Worm (Caenorhabditis elegans): ENCODE data around the gene rps-29.

rps-29 gene

DNA sequence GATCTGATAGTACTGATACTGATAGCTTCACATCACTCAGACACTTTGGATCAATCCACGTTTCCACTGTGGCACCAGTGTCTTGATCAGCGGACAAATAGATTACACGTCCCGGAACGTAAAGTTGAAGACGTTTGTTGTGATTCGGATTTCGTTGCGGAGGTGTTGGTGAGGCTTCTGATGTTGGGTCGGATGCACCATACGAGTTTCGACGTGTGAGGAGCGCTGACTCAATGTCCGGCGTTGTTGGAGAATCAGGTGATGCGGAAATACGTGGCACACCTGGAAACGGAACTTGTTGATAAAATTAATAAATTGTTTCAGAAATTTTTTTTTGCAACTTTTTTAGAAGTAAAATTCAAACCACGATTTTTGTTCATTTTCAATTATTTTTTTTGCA, 15.3 kb upstream of the rps-29 start, which contains the start of gene alh-11:
Gene alh-11, minus strand, starts transcription at position 101 of the 400 bp plus-strand sequence.
- TF ChIP-seq sem-2 (GFP tag; optimal IDR thresholded peaks at IDR 0.05), result no peak

DNA sequence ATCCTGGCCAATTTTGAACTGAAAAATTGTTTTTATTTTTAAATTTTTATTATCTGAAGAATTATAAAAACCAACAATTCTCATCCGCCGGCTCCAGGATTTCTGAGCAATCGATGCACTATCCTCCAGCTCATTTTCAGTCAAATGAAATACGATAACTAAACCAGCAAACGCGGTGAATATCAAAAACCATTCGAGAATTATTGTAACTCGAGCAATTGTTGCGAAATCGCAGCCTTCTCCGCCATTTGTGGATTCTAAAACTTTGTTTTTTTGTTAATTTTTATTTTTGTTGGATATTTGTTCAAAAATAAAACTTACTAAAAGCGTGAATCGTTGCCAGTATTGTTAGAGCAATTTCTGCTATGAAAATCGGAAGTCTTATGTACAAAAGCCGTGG, 11.6 kb upstream of the rps-29 start:
- no peak for TF ChIP-seq M03D4.4 (tag; optimal IDR thresholded peaks at IDR 0.05)
- no peak for TF ChIP-seq ceh-83 (GFP tag; optimal IDR thresholded peaks at IDR 0.05)
- no peak for TF ChIP-seq ces-1 (GFP tag; optimal IDR thresholded peaks at IDR 0.05)
- TF ChIP-seq elt-1 (tag; optimal IDR thresholded peaks at IDR 0.05; ENCODE audit: borderline replicate concordance, insufficient read depth), result no peak
- TF ChIP-seq ceh-43 (GFP tag; optimal IDR thresholded peaks at IDR 0.05), result no peak
- TF ChIP-seq nhr-76 (tag; optimal IDR thresholded peaks at IDR 0.05), result no peak
- no peak for TF ChIP-seq nhr-12 (tag; optimal IDR thresholded peaks at IDR 0.05)
- TF ChIP-seq zip-8 (tag; optimal IDR thresholded peaks at IDR 0.05), result no peak
- TF ChIP-seq nhr-2 (tag; optimal IDR thresholded peaks at IDR 0.05), result no peak
- TF ChIP-seq mab-5 (tag; optimal IDR thresholded peaks at IDR 0.05), result no peak
- no peak for TF ChIP-seq flh-1 (GFP tag; optimal IDR thresholded peaks at IDR 0.05)
- no peak for TF ChIP-seq ceh-39 (tag; optimal IDR thresholded peaks at IDR 0.05)

DNA sequence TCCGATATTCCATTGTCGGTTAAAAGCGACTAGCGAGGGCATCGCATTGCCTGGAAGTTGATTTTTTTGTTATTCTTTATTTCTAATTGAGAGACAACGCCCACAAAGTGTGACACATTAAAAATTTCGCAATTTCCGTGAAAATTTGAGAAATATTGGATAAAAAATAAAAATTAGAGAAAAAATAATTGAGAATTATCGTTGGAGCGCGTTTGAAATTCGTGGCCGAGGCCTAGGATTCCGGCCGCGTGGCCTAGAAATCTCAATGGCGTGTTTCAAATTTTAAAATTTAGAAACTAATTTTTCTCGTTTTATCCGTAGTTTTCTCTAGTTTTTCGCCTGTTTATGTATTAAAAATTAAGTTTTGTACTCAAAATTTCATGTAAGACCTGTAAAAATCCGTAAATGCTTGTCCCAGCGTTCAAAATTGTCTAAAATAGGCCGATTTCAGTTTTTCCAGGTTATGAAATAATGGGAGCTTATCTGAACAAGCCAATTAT, 10.8 kb upstream of the rps-29 start, which contains the start of the genes dagl-2 and ppm-1.G:
Gene dagl-2, minus strand, starts transcription at position 52 of the 500 bp plus-strand sequence.
Gene ppm-1.G, plus strand, starts transcription at position 450 of the 500 bp plus-strand sequence.
- TF ChIP-seq nhr-12 (tag; optimal IDR thresholded peaks at IDR 0.05) (no peak), snpc-4 (tag; optimal IDR thresholded peaks at IDR 0.05) (no peak), elt-1 (tag; optimal IDR thresholded peaks at IDR 0.05; ENCODE audit: borderline replicate concordance, insufficient read depth) (no peak), unc-120 (tag; optimal IDR thresholded peaks at IDR 0.05; ENCODE audit: poor library complexity, severe bottlenecking) (no peak), cnd-1 (tag; optimal IDR thresholded peaks at IDR 0.05) (no peak), ham-2 (GFP tag; optimal IDR thresholded peaks at IDR 0.05) (no peak), nhr-237 (tag; optimal IDR thresholded peaks at IDR 0.05) (peak; percentile 67), nhr-2 (tag; optimal IDR thresholded peaks at IDR 0.05) (no peak), ceh-39 (tag; optimal IDR thresholded peaks at IDR 0.05) (peak; percentile 24), sptf-1 (tag; optimal IDR thresholded peaks at IDR 0.05) (no peak), lin-13 (tag; optimal IDR thresholded peaks at IDR 0.05) (peak; percentile 12), tbx-8 (GFP tag; optimal IDR thresholded peaks at IDR 0.05) (no peak), nhr-28 (tag; optimal IDR thresholded peaks at IDR 0.05) (no peak), mep-1 (tag; optimal IDR thresholded peaks at IDR 0.05) (peak; percentile 59), unc-62 (GFP tag; optimal IDR thresholded peaks at IDR 0.05) (no peak), pha-4 (tag; optimal IDR thresholded peaks at IDR 0.05) (peak; percentile 11), elt-3 (tag; optimal IDR thresholded peaks at IDR 0.05) (no peak), lin-32 (GFP tag; optimal IDR thresholded peaks at IDR 0.05) (no peak), blmp-1 (tag; optimal IDR thresholded peaks at IDR 0.05) (no peak), zip-8 (tag; optimal IDR thresholded peaks at IDR 0.05) (no peak), sem-2 (GFP tag; optimal IDR thresholded peaks at IDR 0.05) (no peak), lsy-2 (tag; optimal IDR thresholded peaks at IDR 0.05) (peak; percentile 76), mab-5 (tag; optimal IDR thresholded peaks at IDR 0.05) (no peak), ces-1 (GFP tag; optimal IDR thresholded peaks at IDR 0.05) (peak; percentile 88), bed-3 (GFP tag; optimal IDR thresholded peaks at IDR 0.05) (no peak), ceh-83 (GFP tag; optimal IDR thresholded peaks at IDR 0.05) (no peak), M03D4.4 (tag; optimal IDR thresholded peaks at IDR 0.05) (no peak), mls-2 (tag; optimal IDR thresholded peaks at IDR 0.05) (peak; percentile 13)

DNA sequence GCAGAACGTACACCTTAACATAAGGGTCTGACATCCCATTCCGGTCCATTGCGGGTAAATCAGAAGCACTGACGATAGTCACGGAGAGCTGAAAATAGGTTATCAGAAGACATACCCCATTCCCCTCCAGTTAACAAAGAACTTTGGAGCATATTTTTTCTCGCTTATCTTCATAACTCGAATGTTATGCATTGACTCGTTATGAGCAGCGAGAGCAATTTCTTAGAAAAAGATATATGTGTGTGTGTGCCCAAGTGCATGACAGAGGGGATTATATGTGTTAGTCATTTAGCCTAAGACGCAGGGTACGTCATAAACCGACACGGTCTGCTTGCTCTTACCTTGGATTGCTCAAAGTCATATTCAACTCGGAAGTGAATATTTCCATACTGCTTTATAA, 4.5 kb upstream of the rps-29 start:
- TF ChIP-seq nhr-2 (tag; optimal IDR thresholded peaks at IDR 0.05) (no peak), flh-1 (GFP tag; optimal IDR thresholded peaks at IDR 0.05) (no peak), mep-1 (tag; optimal IDR thresholded peaks at IDR 0.05) (no peak), tbx-8 (GFP tag; optimal IDR thresholded peaks at IDR 0.05) (no peak), lin-32 (GFP tag; optimal IDR thresholded peaks at IDR 0.05) (no peak), pha-4 (tag; optimal IDR thresholded peaks at IDR 0.05) (no peak), bed-3 (GFP tag; optimal IDR thresholded peaks at IDR 0.05) (no peak), snpc-4 (tag; optimal IDR thresholded peaks at IDR 0.05) (no peak)

DNA sequence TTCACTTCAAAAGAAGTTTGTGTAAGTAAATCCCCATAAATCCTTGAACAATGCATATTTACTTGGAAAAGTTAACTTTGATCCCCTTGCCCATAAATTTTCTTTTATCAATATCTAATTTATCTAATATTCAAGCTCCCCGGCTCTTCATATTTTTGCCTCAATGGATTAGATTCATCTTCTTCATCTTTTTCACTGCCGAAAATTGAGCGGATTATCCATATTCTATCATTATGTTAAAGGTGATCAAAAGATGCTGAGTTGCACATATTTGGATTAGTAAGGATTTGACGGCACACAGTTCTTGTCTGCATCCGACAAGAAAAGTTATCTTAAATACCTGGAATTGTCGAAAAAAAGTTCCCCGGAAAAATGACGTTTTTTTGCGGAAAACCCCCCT, 3.5 kb upstream of the rps-29 start:
- TF ChIP-seq ztf-11 (tag; optimal IDR thresholded peaks at IDR 0.05), result no peak
- no peak for TF ChIP-seq sptf-1 (tag; optimal IDR thresholded peaks at IDR 0.05)
- TF ChIP-seq drap-1 (GFP tag; optimal IDR thresholded peaks at IDR 0.05), result no peak
- no peak for TF ChIP-seq ceh-43 (GFP tag; optimal IDR thresholded peaks at IDR 0.05)
- no peak for TF ChIP-seq M03D4.4 (tag; optimal IDR thresholded peaks at IDR 0.05)
- no peak for TF ChIP-seq nhr-2 (tag; optimal IDR thresholded peaks at IDR 0.05)

Data from whole organism, mixed stage, embryonic.